Worm (Caenorhabditis elegans) whole organism, L2 larva: ENCODE measurements around the gene W06D12.6.

ENCODE experiments used
- C34F6.9 ChIP-seq: fragments of 150-350 bp; optimal IDR thresholded peaks from 2 replicates; lab custom pipeline; 2014; ENCODE audit warnings: missing biosample characterization, missing genetic modification characterization
- R02D3.7 ChIP-seq: fragments of 150-350 bp; optimal IDR thresholded peaks from 2 replicates; lab custom pipeline; 2014; ENCODE audit warnings: missing biosample characterization, missing genetic modification characterization
- ZK546.5 ChIP-seq: sonication (generic microtip); optimal IDR thresholded peaks from 2 replicates; lab custom pipeline; 2017; ENCODE audit warnings: missing biosample characterization, missing genetic modification characterization
- ama-1 ChIP-seq: fragments of 150-350 bp; optimal IDR thresholded peaks from 2 replicates; lab custom pipeline; 2018; ENCODE audit warnings: inconsistent platforms
- blmp-1 ChIP-seq: sonication (generic microtip); optimal IDR thresholded peaks from 2 replicates; lab custom pipeline; 2017; ENCODE audit warnings: missing genetic modification characterization, mild to moderate bottlenecking, missing compliant biosample characterization, antibody characterized with exemption, moderate library complexity; ENCODE audit not compliant: insufficient read depth
- ceh-16 ChIP-seq: fragments of 150-350 bp; optimal IDR thresholded peaks from 2 replicates; lab custom pipeline; 2014; ENCODE audit warnings: missing biosample characterization, missing genetic modification characterization
- ceh-82 ChIP-seq: fragments of 150-350 bp; optimal IDR thresholded peaks from 2 replicates; lab custom pipeline; 2014; ENCODE audit warnings: missing biosample characterization, missing genetic modification characterization
- crh-2 ChIP-seq: sonication (generic microtip); optimal IDR thresholded peaks from 2 replicates; lab custom pipeline; 2017; ENCODE audit warnings: missing biosample characterization, missing genetic modification characterization
- egl-27 ChIP-seq: sonication (generic microtip); optimal IDR thresholded peaks from 3 replicates; lab custom pipeline; 2017; ENCODE audit warnings: missing biosample characterization, missing genetic modification reagents, missing genetic modification characterization
- elt-1 ChIP-seq: fragments of 150-350 bp; optimal IDR thresholded peaks from 2 replicates; lab custom pipeline; 2014; ENCODE audit warnings: missing biosample characterization, missing genetic modification characterization
- elt-3 ChIP-seq: sonication (generic microtip); optimal IDR thresholded peaks from 2 replicates; lab custom pipeline; 2017; ENCODE audit warnings: missing biosample characterization, missing genetic modification characterization
- fos-1 ChIP-seq: fragments of 150-350 bp; optimal IDR thresholded peaks from 2 replicates; lab custom pipeline; 2014; ENCODE audit warnings: missing biosample characterization, missing genetic modification characterization
- gmeb-1 ChIP-seq: fragments of 150-350 bp; optimal IDR thresholded peaks from 2 replicates; lab custom pipeline; 2014; ENCODE audit warnings: missing biosample characterization, missing genetic modification characterization
- lin-11 ChIP-seq: fragments of 150-350 bp; sonication (generic microtip); optimal IDR thresholded peaks from 2 replicates; lab custom pipeline; 2014; ENCODE audit warnings: missing biosample characterization, missing genetic modification characterization, inconsistent platforms, mixed read lengths
- lin-13 ChIP-seq: fragments of 150-350 bp; optimal IDR thresholded peaks from 2 replicates; lab custom pipeline; 2014; ENCODE audit warnings: missing biosample characterization, missing genetic modification reagents, missing genetic modification characterization
- lin-39 ChIP-seq: fragments of 150-350 bp; optimal IDR thresholded peaks from 2 replicates; lab custom pipeline; 2014; ENCODE audit warnings: missing biosample characterization, missing genetic modification reagents, missing genetic modification characterization
- lsy-2 ChIP-seq, 2 experiments: fragments of 150-350 bp in 1 of 2; sonication (generic microtip) in 1 of 2; optimal IDR thresholded peaks; 2 replicates each; lab custom pipeline; 2014 to 2017; ENCODE audit warnings: missing biosample characterization in 2 of 2, missing genetic modification characterization in 2 of 2
- mab-5 ChIP-seq: fragments of 150-350 bp; optimal IDR thresholded peaks from 2 replicates; lab custom pipeline; 2014; ENCODE audit warnings: missing biosample characterization, missing genetic modification characterization
- mbf-1 ChIP-seq: sonication (generic microtip); optimal IDR thresholded peaks from 2 replicates; lab custom pipeline; 2017; ENCODE audit warnings: missing biosample characterization, missing genetic modification characterization
- mdl-1 ChIP-seq, 2 experiments: fragments of 150-350 bp in 1 of 2; sonication (generic microtip) in 1 of 2; optimal IDR thresholded peaks; 2 replicates each; lab custom pipeline; 2017; ENCODE audit warnings: missing biosample characterization in 2 of 2, missing genetic modification characterization in 2 of 2
- nhr-10 ChIP-seq: sonication (generic microtip); optimal IDR thresholded peaks from 2 replicates; lab custom pipeline; 2017; ENCODE audit warnings: missing biosample characterization, missing genetic modification characterization
- nhr-11 ChIP-seq: fragments of 150-350 bp; optimal IDR thresholded peaks from 2 replicates; lab custom pipeline; 2014; ENCODE audit warnings: missing biosample characterization, missing genetic modification characterization
- nhr-12 ChIP-seq: fragments of 150-350 bp; optimal IDR thresholded peaks from 2 replicates; lab custom pipeline; 2014; ENCODE audit warnings: missing biosample characterization, missing genetic modification characterization
- nhr-129 ChIP-seq: fragments of 150-350 bp; optimal IDR thresholded peaks from 2 replicates; lab custom pipeline; 2014; ENCODE audit warnings: missing biosample characterization, missing genetic modification characterization
- nhr-21 ChIP-seq: fragments of 150-350 bp; optimal IDR thresholded peaks from 2 replicates; lab custom pipeline; 2014; ENCODE audit warnings: missing biosample characterization, missing genetic modification characterization
- nhr-23 ChIP-seq: fragments of 150-350 bp; optimal IDR thresholded peaks from 2 replicates; lab custom pipeline; 2014; ENCODE audit warnings: missing biosample characterization, missing genetic modification reagents, missing genetic modification characterization
- nhr-237 ChIP-seq: fragments of 150-350 bp; optimal IDR thresholded peaks from 2 replicates; lab custom pipeline; 2014; ENCODE audit warnings: missing biosample characterization, missing genetic modification characterization
- nhr-25 ChIP-seq: fragments of 150-350 bp; sonication (generic microtip); optimal IDR thresholded peaks from 3 replicates; lab custom pipeline; 2014; ENCODE audit warnings: missing biosample characterization, missing genetic modification characterization
- nhr-6 ChIP-seq: fragments of 150-350 bp; optimal IDR thresholded peaks from 2 replicates; lab custom pipeline; 2014; ENCODE audit warnings: missing biosample characterization, missing genetic modification characterization
- nhr-77 ChIP-seq: fragments of 150-350 bp; optimal IDR thresholded peaks from 2 replicates; lab custom pipeline; 2014; ENCODE audit warnings: missing biosample characterization, missing genetic modification characterization
- peb-1 ChIP-seq: fragments of 150-350 bp; optimal IDR thresholded peaks from 2 replicates; lab custom pipeline; 2014; ENCODE audit warnings: missing biosample characterization, missing genetic modification characterization
- sem-4 ChIP-seq: fragments of 150-350 bp; optimal IDR thresholded peaks from 2 replicates; lab custom pipeline; 2014; ENCODE audit warnings: missing biosample characterization, missing genetic modification reagents, missing genetic modification characterization
- skn-1 ChIP-seq: sonication (generic microtip); optimal IDR thresholded peaks from 2 replicates; lab custom pipeline; 2017; ENCODE audit warnings: missing biosample characterization, missing genetic modification characterization
- sma-3 ChIP-seq: sonication (generic microtip); optimal IDR thresholded peaks from 2 replicates; lab custom pipeline; 2016; ENCODE audit warnings: missing genetic modification reagents, missing genetic modification characterization, missing compliant biosample characterization
- sma-9 ChIP-seq, 2 experiments: fragments of 150-350 bp in 1 of 2; sonication (generic microtip) in 1 of 2; optimal IDR thresholded peaks; 2 replicates each; lab custom pipeline; 2014 to 2016; ENCODE audit warnings: missing genetic modification characterization in 2 of 2, mild to moderate bottlenecking in 1 of 2, missing biosample characterization in 1 of 2, missing compliant biosample characterization in 1 of 2, missing genetic modification reagents in 1 of 2, moderate library complexity in 1 of 2
- unc-39 ChIP-seq: fragments of 150-350 bp; optimal IDR thresholded peaks from 2 replicates; lab custom pipeline; 2014; ENCODE audit warnings: missing biosample characterization, missing genetic modification characterization
- unc-62 ChIP-seq: fragments of 150-350 bp; optimal IDR thresholded peaks from 2 replicates; lab custom pipeline; 2014; ENCODE audit warnings: missing biosample characterization, missing genetic modification reagents, missing genetic modification characterization
- zag-1 ChIP-seq: fragments of 150-350 bp; optimal IDR thresholded peaks from 2 replicates; lab custom pipeline; 2014; ENCODE audit warnings: missing biosample characterization, missing genetic modification characterization
- ztf-1 ChIP-seq: fragments of 200-800 bp; sonication (Bioruptor generic); conservative IDR thresholded peaks from 2 replicates; pipeline ENCODE4 v1.3.6; 2022; ENCODE audit warnings: missing genetic modification characterization, missing compliant biosample characterization
- ztf-11 ChIP-seq: sonication (generic microtip); optimal IDR thresholded peaks from 2 replicates; lab custom pipeline; 2017; ENCODE audit warnings: missing biosample characterization, missing genetic modification characterization
- ztf-4 ChIP-seq: fragments of 150-350 bp; optimal IDR thresholded peaks from 2 replicates; lab custom pipeline; 2014; ENCODE audit warnings: missing biosample characterization, missing genetic modification characterization

Gene W06D12.6

DNA sequence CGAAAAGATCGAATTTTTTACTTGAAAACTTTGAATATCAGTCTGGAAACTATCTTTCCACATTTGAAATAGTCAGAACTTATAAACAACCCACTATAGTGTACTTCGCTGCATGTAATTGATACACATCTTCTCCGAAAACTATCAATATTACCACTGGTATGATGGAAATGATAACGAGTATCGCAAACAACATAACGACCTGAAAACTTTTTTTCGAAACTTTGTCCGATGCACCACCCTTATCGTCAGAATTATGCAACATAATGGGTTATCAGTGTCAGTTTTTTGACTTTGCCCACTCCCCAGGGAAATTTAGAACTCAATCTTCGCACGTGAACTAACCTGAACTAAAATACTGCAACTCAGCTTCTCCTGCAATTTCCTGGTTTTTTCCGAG, 43.7 kb upstream of the W06D12.6 start:
- TF ChIP-seq nhr-10 = no peak
- no peak for TF ChIP-seq nhr-23 (tag; lab: Kevin White, UChicago)
- TF ChIP-seq ama-1 (lab: Kevin White, UChicago) = no peak
- no peak for TF ChIP-seq nhr-237
- no peak for TF ChIP-seq unc-62 (GFP tag; lab: Kevin White, UChicago)
- no peak for TF ChIP-seq lin-11 (tag; lab: Kevin White, UChicago)
- no peak for TF ChIP-seq lsy-2 (tag; optimal IDR thresholded peaks at IDR 0.05; lab: Kevin White, UChicago)
- peak; percentile 70 for TF ChIP-seq sma-9 (GFP tag; optimal IDR thresholded peaks at IDR 0.05; lab: Kevin White, UChicago)
- TF ChIP-seq sma-9 (tag; optimal IDR thresholded peaks at IDR 0.05; lab: Kevin White, UChicago) = no peak
- no peak for TF ChIP-seq C34F6.9
- no peak for TF ChIP-seq ceh-82
- no peak for TF ChIP-seq ztf-11 (tag; lab: Kevin White, UChicago)
- no peak for TF ChIP-seq ztf-4 (tag; lab: Kevin White, UChicago)
- no peak for TF ChIP-seq elt-1
- TF ChIP-seq elt-3 = no peak
- TF ChIP-seq zag-1 (tag; lab: Kevin White, UChicago) = no peak
- no peak for TF ChIP-seq unc-39
- peak; percentile 83 for TF ChIP-seq fos-1
- TF ChIP-seq nhr-25 (tag; lab: Kevin White, UChicago) = no peak
- no peak for TF ChIP-seq ztf-1 (GFP tag; lab: Robert Waterston, UW)
- TF ChIP-seq crh-2 = peak; percentile 35
- no peak for TF ChIP-seq nhr-12
- no peak for TF ChIP-seq peb-1
- no peak for TF ChIP-seq mdl-1 (tag; optimal IDR thresholded peaks at IDR 0.05; lab: Kevin White, UChicago)
- TF ChIP-seq mbf-1 (tag; lab: Kevin White, UChicago) = no peak
- TF ChIP-seq gmeb-1 (tag; lab: Kevin White, UChicago) = no peak

ce11 chrV:17664367-17664766, 41.5 kb upstream of the W06D12.6 start:
- TF ChIP-seq nhr-77 (tag; lab: Kevin White, UChicago) (no peak), nhr-129 (tag; lab: Kevin White, UChicago) (no peak), lin-39 (tag; lab: Kevin White, UChicago) (no peak), sma-3 (no peak)

ce11 chrV:17665906-17666305, 40.0 kb upstream of the W06D12.6 start, which contains the start of gene F59A1.11:
Gene F59A1.11, minus strand, starts transcription at chrV:17666006.
- TF ChIP-seq peb-1 = no peak
- TF ChIP-seq nhr-25 (tag; lab: Kevin White, UChicago) = no peak
- TF ChIP-seq nhr-23 (tag; lab: Kevin White, UChicago) = no peak
- TF ChIP-seq ZK546.5 = no peak
- no peak for TF ChIP-seq ceh-82
- TF ChIP-seq lin-11 (tag; lab: Kevin White, UChicago) = no peak
- TF ChIP-seq egl-27 (tag; lab: Kevin White, UChicago) = no peak
- no peak for TF ChIP-seq mdl-1 (tag; optimal IDR thresholded peaks at IDR 0.05; lab: Kevin White, UChicago)
- TF ChIP-seq sma-9 (GFP tag; optimal IDR thresholded peaks at IDR 0.05; lab: Kevin White, UChicago) = no peak
- no peak for TF ChIP-seq sma-9 (tag; optimal IDR thresholded peaks at IDR 0.05; lab: Kevin White, UChicago)
- no peak for TF ChIP-seq R02D3.7 (tag; lab: Kevin White, UChicago)
- TF ChIP-seq sem-4 = no peak
- TF ChIP-seq nhr-10 = no peak
- TF ChIP-seq sma-3 = no peak
- no peak for TF ChIP-seq mab-5 (tag; lab: Kevin White, UChicago)
- TF ChIP-seq nhr-11 (tag; lab: Kevin White, UChicago) = no peak
- no peak for TF ChIP-seq ceh-16
- TF ChIP-seq lsy-2 (tag; optimal IDR thresholded peaks at IDR 0.05; lab: Kevin White, UChicago) = no peak

DNA sequence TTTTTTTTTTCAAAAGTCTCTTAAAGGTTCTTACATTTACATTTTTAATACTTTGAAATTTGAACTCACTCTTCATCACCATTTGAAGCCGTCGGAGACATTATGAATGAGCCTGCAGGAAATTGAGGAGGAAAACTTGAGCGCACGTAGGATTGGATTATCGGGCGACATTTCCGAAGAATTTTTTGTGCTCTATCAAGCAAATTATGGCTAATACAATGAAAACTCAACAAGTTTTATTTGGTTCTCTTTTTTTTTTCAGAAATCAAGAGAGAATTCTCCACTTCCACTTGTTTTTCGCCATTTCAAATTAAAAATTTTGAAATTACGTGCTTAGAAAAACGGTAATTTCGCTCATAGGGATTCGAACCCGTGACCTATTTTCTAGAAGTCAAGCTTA, 38.2 kb upstream of the W06D12.6 start, which contains the start of gene F59A1.12:
TSS of gene F59A1.12 (minus strand) at position 101 of the 400 bp plus-strand sequence.
- TF ChIP-seq unc-62 (GFP tag; lab: Kevin White, UChicago) = no peak
- no peak for TF ChIP-seq nhr-6 (tag; lab: Kevin White, UChicago)
- TF ChIP-seq ama-1 (lab: Kevin White, UChicago) = no peak
- TF ChIP-seq egl-27 (tag; lab: Kevin White, UChicago) = no peak
- TF ChIP-seq nhr-21 (tag; lab: Kevin White, UChicago) = no peak
- no peak for TF ChIP-seq sma-3
- TF ChIP-seq skn-1 (tag; lab: Kevin White, UChicago) = no peak
- no peak for TF ChIP-seq ztf-1 (GFP tag; lab: Robert Waterston, UW)
- no peak for TF ChIP-seq lsy-2 (tag; optimal IDR thresholded peaks at IDR 0.05; lab: Kevin White, UChicago)
- no peak for TF ChIP-seq sem-4
- no peak for TF ChIP-seq blmp-1 (tag; lab: Kevin White, UChicago)
- TF ChIP-seq mdl-1 (tag; optimal IDR thresholded peaks at IDR 0.05; lab: Kevin White, UChicago) = no peak
- TF ChIP-seq ZK546.5 = no peak
- no peak for TF ChIP-seq lin-13 (GFP tag; lab: Kevin White, UChicago)
- TF ChIP-seq gmeb-1 (tag; lab: Kevin White, UChicago) = no peak
- TF ChIP-seq mab-5 (tag; lab: Kevin White, UChicago) = no peak
- no peak for TF ChIP-seq lin-39 (tag; lab: Kevin White, UChicago)
